Fruit fly (Drosophila melanogaster): ENCODE results near the gene alpha-Est8.

DNA sequence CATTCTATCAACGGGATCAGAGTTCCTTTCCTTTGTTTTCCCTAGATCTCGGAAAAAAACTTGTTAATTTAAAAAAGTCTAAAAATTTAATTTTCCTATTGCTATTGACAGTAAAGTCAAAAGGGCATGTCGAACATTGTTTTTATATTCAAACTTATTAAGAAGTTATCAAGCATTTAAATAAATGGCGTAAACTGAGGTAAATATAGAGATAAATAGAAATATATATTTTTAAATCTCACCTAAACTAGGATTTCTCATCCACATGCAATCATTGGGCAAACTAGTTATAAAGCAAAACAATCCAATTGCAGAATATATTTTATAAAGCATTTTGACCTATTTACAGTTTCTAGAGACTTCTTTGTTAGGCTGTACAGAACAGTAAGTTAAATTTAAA is 3.9 kb upstream of the alpha-Est8 start, which contains the start of gene Ubc84D:
- TF ChIP-seq Myc (optimal IDR thresholded peaks at IDR 0.05) (no peak), dsf (GFP tag; optimal IDR thresholded peaks at IDR 0.05; ENCODE audit: borderline replicate concordance) (no peak), brk (GFP tag; optimal IDR thresholded peaks at IDR 0.05) (no peak), psq (GFP tag; optimal IDR thresholded peaks at IDR 0.05) (no peak)

Data from whole organism, wandering third instar larva.